Worm (Caenorhabditis elegans) whole organism, L2 larva: Measurements from ENCODE around the gene dos-1.

ENCODE experiments used
- C34F6.9 ChIP-seq: fragments of 150-350 bp; optimal IDR thresholded peaks from 2 replicates; lab custom pipeline; 2014; ENCODE audit warnings: missing biosample characterization, missing genetic modification characterization
- F13H6.1 ChIP-seq: sonication (generic microtip); optimal IDR thresholded peaks from 2 replicates; lab custom pipeline; 2016; ENCODE audit warnings: missing genetic modification characterization, missing compliant biosample characterization
- Y55F3AM.14 ChIP-seq: fragments of 200-800 bp; sonication (Bioruptor generic); optimal IDR thresholded peaks from 2 replicates; lab custom pipeline; 2018; ENCODE audit warnings: mild to moderate bottlenecking, missing genetic modification characterization, missing compliant biosample characterization
- ZK546.5 ChIP-seq: sonication (generic microtip); optimal IDR thresholded peaks from 2 replicates; lab custom pipeline; 2017; ENCODE audit warnings: missing biosample characterization, missing genetic modification characterization
- alr-1 ChIP-seq: fragments of 150-350 bp; optimal IDR thresholded peaks from 2 replicates; lab custom pipeline; 2014; ENCODE audit warnings: missing biosample characterization, missing genetic modification characterization
- aly-2 ChIP-seq: fragments of 150-350 bp; optimal IDR thresholded peaks from 2 replicates; lab custom pipeline; 2014; ENCODE audit warnings: missing biosample characterization, missing genetic modification characterization
- ama-1 ChIP-seq: fragments of 150-350 bp; optimal IDR thresholded peaks from 2 replicates; lab custom pipeline; 2018; ENCODE audit warnings: inconsistent platforms
- blmp-1 ChIP-seq: sonication (generic microtip); optimal IDR thresholded peaks from 2 replicates; lab custom pipeline; 2017; ENCODE audit warnings: missing genetic modification characterization, mild to moderate bottlenecking, missing compliant biosample characterization, antibody characterized with exemption, moderate library complexity; ENCODE audit not compliant: insufficient read depth
- dmd-4 ChIP-seq: sonication (generic microtip); optimal IDR thresholded peaks from 2 replicates; lab custom pipeline; 2017; ENCODE audit warnings: missing biosample characterization, missing genetic modification characterization
- egl-27 ChIP-seq: sonication (generic microtip); optimal IDR thresholded peaks from 3 replicates; lab custom pipeline; 2017; ENCODE audit warnings: missing biosample characterization, missing genetic modification reagents, missing genetic modification characterization
- elt-1 ChIP-seq: fragments of 150-350 bp; optimal IDR thresholded peaks from 2 replicates; lab custom pipeline; 2014; ENCODE audit warnings: missing biosample characterization, missing genetic modification characterization
- fos-1 ChIP-seq: fragments of 150-350 bp; optimal IDR thresholded peaks from 2 replicates; lab custom pipeline; 2014; ENCODE audit warnings: missing biosample characterization, missing genetic modification characterization
- gmeb-1 ChIP-seq: fragments of 150-350 bp; optimal IDR thresholded peaks from 2 replicates; lab custom pipeline; 2014; ENCODE audit warnings: missing biosample characterization, missing genetic modification characterization
- lin-11 ChIP-seq: fragments of 150-350 bp; sonication (generic microtip); optimal IDR thresholded peaks from 2 replicates; lab custom pipeline; 2014; ENCODE audit warnings: missing biosample characterization, missing genetic modification characterization, inconsistent platforms, mixed read lengths
- lin-13 ChIP-seq: fragments of 150-350 bp; optimal IDR thresholded peaks from 2 replicates; lab custom pipeline; 2014; ENCODE audit warnings: missing biosample characterization, missing genetic modification reagents, missing genetic modification characterization
- lin-39 ChIP-seq: fragments of 150-350 bp; optimal IDR thresholded peaks from 2 replicates; lab custom pipeline; 2014; ENCODE audit warnings: missing biosample characterization, missing genetic modification reagents, missing genetic modification characterization
- lsy-2 ChIP-seq, 2 experiments: fragments of 150-350 bp in 1 of 2; sonication (generic microtip) in 1 of 2; optimal IDR thresholded peaks; 2 replicates each; lab custom pipeline; 2014 to 2017; ENCODE audit warnings: missing biosample characterization in 2 of 2, missing genetic modification characterization in 2 of 2
- mdl-1 ChIP-seq, 2 experiments: fragments of 150-350 bp in 1 of 2; sonication (generic microtip) in 1 of 2; optimal IDR thresholded peaks; 2 replicates each; lab custom pipeline; 2017; ENCODE audit warnings: missing biosample characterization in 2 of 2, missing genetic modification characterization in 2 of 2
- nhr-12 ChIP-seq: fragments of 150-350 bp; optimal IDR thresholded peaks from 2 replicates; lab custom pipeline; 2014; ENCODE audit warnings: missing biosample characterization, missing genetic modification characterization
- nhr-129 ChIP-seq: fragments of 150-350 bp; optimal IDR thresholded peaks from 2 replicates; lab custom pipeline; 2014; ENCODE audit warnings: missing biosample characterization, missing genetic modification characterization
- nhr-21 ChIP-seq: fragments of 150-350 bp; optimal IDR thresholded peaks from 2 replicates; lab custom pipeline; 2014; ENCODE audit warnings: missing biosample characterization, missing genetic modification characterization
- nhr-237 ChIP-seq: fragments of 150-350 bp; optimal IDR thresholded peaks from 2 replicates; lab custom pipeline; 2014; ENCODE audit warnings: missing biosample characterization, missing genetic modification characterization
- nhr-6 ChIP-seq: fragments of 150-350 bp; optimal IDR thresholded peaks from 2 replicates; lab custom pipeline; 2014; ENCODE audit warnings: missing biosample characterization, missing genetic modification characterization
- sem-4 ChIP-seq: fragments of 150-350 bp; optimal IDR thresholded peaks from 2 replicates; lab custom pipeline; 2014; ENCODE audit warnings: missing biosample characterization, missing genetic modification reagents, missing genetic modification characterization
- sma-3 ChIP-seq: sonication (generic microtip); optimal IDR thresholded peaks from 2 replicates; lab custom pipeline; 2016; ENCODE audit warnings: missing genetic modification reagents, missing genetic modification characterization, missing compliant biosample characterization
- sma-9 ChIP-seq, 2 experiments: fragments of 150-350 bp in 1 of 2; sonication (generic microtip) in 1 of 2; optimal IDR thresholded peaks; 2 replicates each; lab custom pipeline; 2014 to 2016; ENCODE audit warnings: missing genetic modification characterization in 2 of 2, mild to moderate bottlenecking in 1 of 2, missing biosample characterization in 1 of 2, missing compliant biosample characterization in 1 of 2, missing genetic modification reagents in 1 of 2, moderate library complexity in 1 of 2
- unc-39 ChIP-seq: fragments of 150-350 bp; optimal IDR thresholded peaks from 2 replicates; lab custom pipeline; 2014; ENCODE audit warnings: missing biosample characterization, missing genetic modification characterization
- unc-55 ChIP-seq: fragments of 150-350 bp; sonication (generic microtip); optimal IDR thresholded peaks from 3 replicates; lab custom pipeline; 2014; ENCODE audit warnings: missing biosample characterization, missing genetic modification reagents, missing genetic modification characterization
- unc-62 ChIP-seq: fragments of 150-350 bp; optimal IDR thresholded peaks from 2 replicates; lab custom pipeline; 2014; ENCODE audit warnings: missing biosample characterization, missing genetic modification reagents, missing genetic modification characterization

dos-1 gene

ce11 chrIII:9084329-9084728 lies 19.4 kb upstream of the dos-1 start (continued):
- no peak for TF ChIP-seq nhr-12 (tag; lab: Kevin White, UChicago)

- TF ChIP-seq gmeb-1 (tag; lab: Kevin White, UChicago) (peak; percentile 90), fos-1 (tag; lab: Kevin White, UChicago) (peak; percentile 7), lsy-2 (tag; optimal IDR thresholded peaks at IDR 0.05; lab: Kevin White, UChicago) (peak in 1 of 2 experiments; percentile 40), Y55F3AM.14 (no peak), unc-55 (GFP tag; lab: Kevin White, UChicago) (peak; percentile 51), alr-1 (tag; lab: Kevin White, UChicago) (no peak), lin-13 (GFP tag; lab: Kevin White, UChicago) (no peak), C34F6.9 (peak; percentile 36), unc-62 (GFP tag; lab: Kevin White, UChicago) (no peak)
Measured at ce11 chrIII:9089325-9089823, 14.4 kb upstream of the dos-1 start, which contains the start of the genes mccc-2 and mrpl-44. Gene mccc-2, minus strand, starts transcription at chrIII:9089375. Gene mrpl-44, minus strand, starts transcription at chrIII:9089375.

ce11 chrIII:9091392-9092291 lies 12.1 kb upstream of the dos-1 start, which contains the start of gene glp-1:
Gene glp-1, plus strand, starts transcription at chrIII:9092241.
- TF ChIP-seq Y55F3AM.14: no peak
- no peak for TF ChIP-seq nhr-129 (tag; lab: Kevin White, UChicago)
- no peak for TF ChIP-seq nhr-237 (tag; lab: Kevin White, UChicago)
- TF ChIP-seq sem-4 (tag; lab: Kevin White, UChicago): no peak
- no peak for TF ChIP-seq blmp-1
- no peak for TF ChIP-seq unc-62 (GFP tag; lab: Kevin White, UChicago)
- TF ChIP-seq lin-39 (tag; lab: Kevin White, UChicago): no peak
- TF ChIP-seq nhr-12 (tag; lab: Kevin White, UChicago): no peak
- no peak for TF ChIP-seq C34F6.9
- TF ChIP-seq ama-1 (lab: Kevin White, UChicago): no peak
- no peak for TF ChIP-seq unc-39 (tag; lab: Kevin White, UChicago)
- no peak for TF ChIP-seq ZK546.5 (tag; lab: Kevin White, UChicago)
- TF ChIP-seq nhr-6 (tag; lab: Kevin White, UChicago): no peak
- no peak for TF ChIP-seq aly-2 (tag; lab: Kevin White, UChicago)
- TF ChIP-seq mdl-1 (tag; optimal IDR thresholded peaks at IDR 0.05; lab: Kevin White, UChicago): no peak
- TF ChIP-seq elt-1 (tag; lab: Kevin White, UChicago): no peak
- TF ChIP-seq nhr-21: no peak
- no peak for TF ChIP-seq sma-3
- no peak for TF ChIP-seq dmd-4 (tag; lab: Kevin White, UChicago)

ce11 chrIII:9101212-9101611 lies 2.5 kb upstream of the dos-1 start, which contains the start of gene ZK507.1:
Gene ZK507.1, minus strand, starts transcription at chrIII:9101312.
- TF ChIP-seq unc-39 (tag; lab: Kevin White, UChicago) (no peak), sma-9 (GFP tag; optimal IDR thresholded peaks at IDR 0.05; lab: Kevin White, UChicago) (no peak), sma-9 (tag; optimal IDR thresholded peaks at IDR 0.05; lab: Kevin White, UChicago) (no peak), egl-27 (tag; lab: Kevin White, UChicago) (no peak)

ce11 chrIII:9104060-9104459 lies 317 bp downstream of the dos-1 start:
- TF ChIP-seq nhr-129 (tag; lab: Kevin White, UChicago) (peak; percentile 75), sma-9 (GFP tag; optimal IDR thresholded peaks at IDR 0.05; lab: Kevin White, UChicago) (peak; percentile 27), sma-9 (tag; optimal IDR thresholded peaks at IDR 0.05; lab: Kevin White, UChicago) (no peak), lin-11 (no peak), fos-1 (tag; lab: Kevin White, UChicago) (peak; percentile 13), nhr-21 (no peak), C34F6.9 (no peak), sma-3 (peak; percentile 4), unc-55 (GFP tag; lab: Kevin White, UChicago) (peak; percentile 57), Y55F3AM.14 (peak; percentile 9), F13H6.1 (tag; lab: Kevin White, UChicago) (peak; percentile 23), gmeb-1 (tag; lab: Kevin White, UChicago) (peak; percentile 56)
